Fruit fly (Drosophila melanogaster) whole organism, embryonic: ENCODE results near the gene HipHop.
A peak's percentile ranks its signal among the peaks of the same experiment; 100 is the strongest.

Experiments used
- CG10366 ChIP-seq: fragments of 200-800 bp; sonication (Bioruptor generic); IDR thresholded peaks from 2 replicates; pipeline ENCODE4 v1.3.6; 2022; ENCODE audit warnings: missing biosample characterization, missing genetic modification characterization
- CG10462 ChIP-seq: fragments of 200-800 bp; sonication (Bioruptor generic); optimal IDR thresholded peaks from 2 replicates; lab custom pipeline; 2016; ENCODE audit warnings: missing biosample characterization, missing genetic modification characterization
- CG10654 ChIP-seq: fragments of 200-800 bp; sonication (Bioruptor generic); optimal IDR thresholded peaks from 2 replicates; lab custom pipeline; 2016; ENCODE audit warnings: missing biosample characterization, missing genetic modification characterization
- CG11085 ChIP-seq: fragments of 200-800 bp; sonication (Bioruptor generic); IDR thresholded peaks from 2 replicates; pipeline ENCODE4 v1.3.6; 2022; ENCODE audit warnings: missing biosample characterization, missing genetic modification characterization
- CG11504 ChIP-seq: fragments of 200-800 bp; sonication (Bioruptor generic); optimal IDR thresholded peaks from 3 replicates; lab custom pipeline; 2019; ENCODE audit warnings: missing biosample characterization, mild to moderate bottlenecking, missing genetic modification characterization, moderate library complexity
- CG1603 ChIP-seq: fragments of 200-800 bp; sonication (Bioruptor generic); optimal IDR thresholded peaks from 2 replicates; lab custom pipeline; 2019; ENCODE audit warnings: missing biosample characterization, mild to moderate bottlenecking, missing genetic modification characterization, moderate library complexity
- CG17359 ChIP-seq: fragments of 200-800 bp; sonication (Bioruptor generic); optimal IDR thresholded peaks from 3 replicates; lab custom pipeline; 2018; ENCODE audit warnings: missing biosample characterization, mild to moderate bottlenecking, missing genetic modification characterization, moderate library complexity
- CG17385 ChIP-seq: fragments of 200-800 bp; sonication (Bioruptor generic); optimal IDR thresholded peaks from 3 replicates; lab custom pipeline; 2018; ENCODE audit warnings: missing biosample characterization, mild to moderate bottlenecking, missing genetic modification characterization
- CG1792 ChIP-seq: fragments of 200-800 bp; sonication (Bioruptor generic); optimal IDR thresholded peaks from 2 replicates; lab custom pipeline; 2016; ENCODE audit warnings: missing biosample characterization, missing genetic modification characterization
- CG18011 ChIP-seq: fragments of 200-800 bp; sonication (Bioruptor generic); optimal IDR thresholded peaks from 2 replicates; lab custom pipeline; 2017; ENCODE audit warnings: missing biosample characterization, missing genetic modification characterization, mild to moderate bottlenecking, moderate library complexity, missing genotype
- CG2875 ChIP-seq: fragments of 200-800 bp; sonication (Bioruptor generic); optimal IDR thresholded peaks from 2 replicates; lab custom pipeline; 2017; ENCODE audit warnings: missing biosample characterization, mild to moderate bottlenecking, missing genetic modification characterization, missing genetic modification reagents
- CG4424 ChIP-seq: fragments of 200-800 bp; sonication (Bioruptor generic); optimal IDR thresholded peaks from 3 replicates; lab custom pipeline; 2016; ENCODE audit warnings: missing biosample characterization, missing genetic modification characterization
- CG4707 ChIP-seq: fragments of 200-800 bp; sonication (Bioruptor generic); optimal IDR thresholded peaks from 2 replicates; lab custom pipeline; 2018; ENCODE audit warnings: missing biosample characterization, mild to moderate bottlenecking, missing genetic modification characterization, moderate library complexity
- CG4730 ChIP-seq: fragments of 200-800 bp; sonication (Bioruptor generic); IDR thresholded peaks from 2 replicates; pipeline ENCODE4 v1.3.6; 2022; ENCODE audit warnings: missing biosample characterization, missing genetic modification characterization
- CG6175 ChIP-seq: fragments of 200-800 bp; sonication (Bioruptor generic); IDR thresholded peaks from 3 replicates; pipeline ENCODE4 v1.3.6; 2022; ENCODE audit warnings: missing biosample characterization, missing genetic modification characterization
- CG6272 ChIP-seq: fragments of 200-800 bp; sonication (Bioruptor generic); IDR thresholded peaks from 2 replicates; pipeline ENCODE4 v1.3.6; 2022; ENCODE audit warnings: missing biosample characterization, missing genetic modification characterization
- CG6689 ChIP-seq: fragments of 200-800 bp; sonication (Bioruptor generic); IDR thresholded peaks from 2 replicates; pipeline ENCODE4 v1.3.6; 2022; ENCODE audit warnings: missing biosample characterization, missing genetic modification characterization
- CG8290 ChIP-seq, 3 experiments: fragments of 200-800 bp; sonication (Bioruptor generic); optimal IDR thresholded peaks; 2 replicates each; lab custom pipeline; 2016 to 2019; ENCODE audit warnings: missing biosample characterization in 3 of 3, missing genetic modification characterization in 3 of 3, mild to moderate bottlenecking in 2 of 3, moderate library complexity in 1 of 3
- CG9876 ChIP-seq: fragments of 200-800 bp; sonication (Bioruptor generic); optimal IDR thresholded peaks from 2 replicates; lab custom pipeline; 2016; ENCODE audit warnings: missing biosample characterization, missing genetic modification characterization
- CrebB ChIP-seq: fragments of 200-800 bp; sonication (Bioruptor generic); optimal IDR thresholded peaks from 3 replicates; lab custom pipeline; 2018; ENCODE audit warnings: missing biosample characterization, mild to moderate bottlenecking, missing genetic modification characterization
- E2f1 ChIP-seq: fragments of 200-800 bp; sonication (Bioruptor generic); IDR thresholded peaks from 2 replicates; pipeline ENCODE4 v1.3.6; 2022; ENCODE audit warnings: missing biosample characterization, missing genetic modification characterization
- HLHmδ ChIP-seq: fragments of 200-800 bp; sonication (Bioruptor generic); optimal IDR thresholded peaks from 2 replicates; lab custom pipeline; 2018; ENCODE audit warnings: missing biosample characterization, mild to moderate bottlenecking, missing genetic modification characterization, moderate library complexity
- Hr3 ChIP-seq: fragments of 200-800 bp; sonication (Bioruptor generic); optimal IDR thresholded peaks from 3 replicates; lab custom pipeline; 2016; ENCODE audit warnings: missing biosample characterization, missing genetic modification characterization
- Lpt ChIP-seq: fragments of >200 bp; optimal IDR thresholded peaks from 2 replicates; lab custom pipeline; 2018; ENCODE audit warnings: missing biosample characterization, missing genetic modification characterization
- Stat92E ChIP-seq, 3 experiments: fragments of >200 bp in 2 of 3; fragments of 200-800 bp in 1 of 3; sonication (Bioruptor generic) in 1 of 3; optimal IDR thresholded peaks; 2 replicates each; lab custom pipeline; 2017 to 2019; ENCODE audit warnings: missing biosample characterization in 3 of 3, missing genetic modification characterization in 3 of 3, mild to moderate bottlenecking in 1 of 3, moderate library complexity in 1 of 3
- TFAM ChIP-seq: fragments of 200-800 bp; sonication (Bioruptor generic); optimal IDR thresholded peaks from 2 replicates; lab custom pipeline; 2017; ENCODE audit warnings: missing biosample characterization, missing genetic modification characterization, inconsistent platforms
- Trl ChIP-seq, 3 experiments: fragments of >200 bp in 2 of 3; fragments of 200-800 bp in 1 of 3; sonication (Bioruptor generic) in 1 of 3; optimal IDR thresholded peaks; 2 replicates in 1 of 3; 3 replicates in 2 of 3; lab custom pipeline; 2016 to 2017; ENCODE audit warnings: missing biosample characterization in 1 of 3, missing genetic modification characterization in 1 of 3
- Usf ChIP-seq: fragments of 200-800 bp; sonication (Bioruptor generic); optimal IDR thresholded peaks from 2 replicates; lab custom pipeline; 2017; ENCODE audit warnings: missing genotype, missing biosample characterization, missing genetic modification characterization
- ash1 ChIP-seq: fragments of 200-800 bp; sonication (Bioruptor generic); optimal IDR thresholded peaks from 2 replicates; lab custom pipeline; 2018; ENCODE audit warnings: missing biosample characterization, mild to moderate bottlenecking, missing genetic modification characterization
- bbx ChIP-seq: fragments of 200-800 bp; sonication (Bioruptor generic); IDR thresholded peaks from 2 replicates; pipeline ENCODE4 v1.3.6; 2022; ENCODE audit warnings: missing biosample characterization, missing genetic modification characterization; ENCODE audit not compliant: partially characterized antibody
- cad ChIP-seq: fragments of >200 bp; optimal IDR thresholded peaks from 2 replicates; lab custom pipeline; 2017; ENCODE audit warnings: missing biosample characterization, missing genetic modification characterization
- chif ChIP-seq, 2 experiments: fragments of 200-800 bp; sonication (Bioruptor generic); optimal IDR thresholded peaks; 3 replicates each; lab custom pipeline; 2016; ENCODE audit warnings: missing biosample characterization in 2 of 2, missing genetic modification characterization in 2 of 2
- dimm ChIP-seq: fragments of 200-800 bp; sonication (Bioruptor generic); IDR thresholded peaks from 2 replicates; pipeline ENCODE4 v1.3.6; 2022; ENCODE audit warnings: missing biosample characterization, missing genetic modification characterization
- gfzf ChIP-seq: fragments of 200-800 bp; sonication (Bioruptor generic); optimal IDR thresholded peaks from 2 replicates; lab custom pipeline; 2016; ENCODE audit warnings: missing biosample characterization, mild to moderate bottlenecking, missing genetic modification characterization, moderate library complexity
- her ChIP-seq: fragments of 200-800 bp; sonication (Bioruptor generic); optimal IDR thresholded peaks from 2 replicates; lab custom pipeline; 2016; ENCODE audit warnings: missing biosample characterization, missing genetic modification characterization
- jigr1 ChIP-seq: fragments of 200-800 bp; sonication (Bioruptor generic); IDR thresholded peaks from 3 replicates; pipeline ENCODE4 v1.3.6; 2022; ENCODE audit warnings: missing biosample characterization, missing genetic modification characterization
- kni ChIP-seq: fragments of 200-800 bp; sonication (Bioruptor generic); optimal IDR thresholded peaks from 3 replicates; lab custom pipeline; 2017; ENCODE audit warnings: mild to moderate bottlenecking, missing biosample characterization, missing genetic modification reagents, missing genetic modification characterization
- knrl ChIP-seq: fragments of 200-800 bp; sonication (Bioruptor generic); IDR thresholded peaks from 3 replicates; pipeline ENCODE4 v1.3.6; 2022; ENCODE audit warnings: missing biosample characterization, missing genetic modification characterization; ENCODE audit not compliant: partially characterized antibody
- lilli ChIP-seq: fragments of 200-800 bp; sonication (Bioruptor generic); optimal IDR thresholded peaks from 3 replicates; lab custom pipeline; 2016; ENCODE audit warnings: missing biosample characterization, missing genetic modification characterization
- luna ChIP-seq: fragments of 200-800 bp; sonication (Bioruptor generic); optimal IDR thresholded peaks from 2 replicates; lab custom pipeline; 2016; ENCODE audit warnings: missing biosample characterization, missing genetic modification characterization
- phol ChIP-seq: fragments of 200-800 bp; sonication (Bioruptor generic); optimal IDR thresholded peaks from 3 replicates; lab custom pipeline; 2018; ENCODE audit warnings: missing biosample characterization, mild to moderate bottlenecking, missing genetic modification characterization, moderate library complexity
- pita ChIP-seq: fragments of 200-800 bp; sonication (Bioruptor generic); optimal IDR thresholded peaks from 2 replicates; lab custom pipeline; 2017; ENCODE audit warnings: missing biosample characterization, mild to moderate bottlenecking, missing genetic modification characterization
- sc ChIP-seq, 3 experiments: fragments of >200 bp in 2 of 3; fragments of 200-800 bp in 1 of 3; sonication (Bioruptor generic) in 1 of 3; optimal IDR thresholded peaks; 2 replicates in 2 of 3; 3 replicates in 1 of 3; lab custom pipeline; 2017; ENCODE audit warnings: mild to moderate bottlenecking in 1 of 3, missing biosample characterization in 1 of 3, missing genetic modification characterization in 1 of 3, missing genetic modification reagents in 1 of 3
- sens ChIP-seq: fragments of 200-800 bp; sonication (Bioruptor generic); peaks from one replicate; lab custom pipeline; 2016; ENCODE audit warnings: missing biosample characterization, missing genetic modification characterization
- tin ChIP-seq: fragments of 200-800 bp; sonication (Bioruptor generic); optimal IDR thresholded peaks from 3 replicates; lab custom pipeline; 2016; ENCODE audit warnings: missing biosample characterization, missing genetic modification characterization
- unc-4 ChIP-seq: fragments of 200-800 bp; sonication (Bioruptor generic); IDR thresholded peaks from 2 replicates; pipeline ENCODE4 v1.3.6; 2022; ENCODE audit warnings: missing biosample characterization, missing genetic modification characterization; ENCODE audit not compliant: partially characterized antibody
- vfl ChIP-seq: fragments of 200-800 bp; sonication (Bioruptor generic); optimal IDR thresholded peaks from 2 replicates; lab custom pipeline; 2016; ENCODE audit warnings: missing biosample characterization, missing genetic modification characterization
- yki ChIP-seq: fragments of >200 bp; optimal IDR thresholded peaks from 3 replicates; lab custom pipeline; 2018
- zen ChIP-seq: fragments of 200-800 bp; sonication (Bioruptor generic); optimal IDR thresholded peaks from 3 replicates; lab custom pipeline; 2018; ENCODE audit warnings: missing biosample characterization, mild to moderate bottlenecking, missing genetic modification characterization, moderate library complexity

HipHop gene

dm6 chr3L:18800100-18800841 is 20.7 kb upstream of the HipHop start (continued):
- peak; percentile 61 to 91 for TF ChIP-seq Trl (optimal IDR thresholded peaks at IDR 0.05; lab: Kevin White, UChicago)
- TF ChIP-seq Trl (GFP tag; optimal IDR thresholded peaks at IDR 0.05; lab: Kevin White, UChicago): no peak
- no peak for TF ChIP-seq lilli (GFP tag; lab: Kevin White, UChicago)
- TF ChIP-seq CG1792: no peak
- TF ChIP-seq CG11504: no peak
- no peak for TF ChIP-seq luna
- no peak for TF ChIP-seq unc-4
- TF ChIP-seq jigr1 (GFP tag; lab: Robert Waterston, UW): no peak
- TF ChIP-seq yki (lab: Kevin White, UChicago): no peak
- no peak for TF ChIP-seq CG9876
- peak; percentile 86 for TF ChIP-seq CG17385 (GFP tag; lab: Kevin White, UChicago)
- no peak for TF ChIP-seq CG4424 (GFP tag; lab: Kevin White, UChicago)
- TF ChIP-seq cad: no peak
- no peak for TF ChIP-seq Hr3
- TF ChIP-seq vfl (GFP tag; lab: Kevin White, UChicago): no peak
- no peak for TF ChIP-seq CG1603
- TF ChIP-seq CrebB (tag; lab: Kevin White, UChicago): no peak
- TF ChIP-seq Stat92E (GFP tag; optimal IDR thresholded peaks at IDR 0.05; lab: Kevin White, UChicago): no peak
- TF ChIP-seq knrl (GFP tag; lab: Robert Waterston, UW): no peak
- TF ChIP-seq her (GFP tag; lab: Kevin White, UChicago): no peak
- no peak for TF ChIP-seq CG6689
- TF ChIP-seq CG18011: no peak
- TF ChIP-seq Usf: no peak
- no peak for TF ChIP-seq CG2875 (GFP tag; lab: Kevin White, UChicago)
- no peak for TF ChIP-seq CG10462 (GFP tag; lab: Kevin White, UChicago)
- no peak for TF ChIP-seq chif (GFP tag; optimal IDR thresholded peaks at IDR 0.05; lab: Kevin White, UChicago)
- no peak for TF ChIP-seq CG17359
- TF ChIP-seq gfzf: no peak
- TF ChIP-seq CG11085 (GFP tag; lab: Robert Waterston, UW): no peak
- TF ChIP-seq tin (GFP tag; lab: Kevin White, UChicago): no peak
- TF ChIP-seq sens (GFP tag; lab: Kevin White, UChicago): peak; percentile 42
- no peak for TF ChIP-seq TFAM (GFP tag; lab: Kevin White, UChicago)
- 0 out of 2 replicates have a peak, but pooled peaks have one; percentile 39 for TF ChIP-seq bbx (GFP tag; lab: Robert Waterston, UW)
- no peak for TF ChIP-seq CG10366 (GFP tag; lab: Robert Waterston, UW)
- no peak for TF ChIP-seq zen
- no peak for TF ChIP-seq phol (tag; lab: Kevin White, UChicago)
- TF ChIP-seq CG4707: no peak
- TF ChIP-seq HLHmδ (GFP tag; lab: Kevin White, UChicago): no peak
- no peak for TF ChIP-seq dimm
- TF ChIP-seq sc (optimal IDR thresholded peaks at IDR 0.05; lab: Kevin White, UChicago): no peak
- TF ChIP-seq sc (GFP tag; optimal IDR thresholded peaks at IDR 0.05; lab: Kevin White, UChicago): no peak
- TF ChIP-seq ash1 (GFP tag; lab: Kevin White, UChicago): no peak
- TF ChIP-seq kni (GFP tag; lab: Kevin White, UChicago): no peak
- no peak for TF ChIP-seq E2f1 (GFP tag; lab: Robert Waterston, UW)
- no peak for TF ChIP-seq pita (GFP tag; lab: Kevin White, UChicago)
- TF ChIP-seq CG10654 (GFP tag; lab: Kevin White, UChicago): no peak
- TF ChIP-seq CG8290 (GFP tag; optimal IDR thresholded peaks at IDR 0.05; lab: Kevin White, UChicago): no peak
- no peak for TF ChIP-seq CG8290 (tag; optimal IDR thresholded peaks at IDR 0.05; lab: Kevin White, UChicago)
- no peak for TF ChIP-seq CG6175 (GFP tag; lab: Robert Waterston, UW)
- TF ChIP-seq Lpt (GFP tag; lab: Kevin White, UChicago): no peak
- TF ChIP-seq CG4730: no peak
- TF ChIP-seq CG6272 (GFP tag; lab: Robert Waterston, UW): no peak
